Worm (Caenorhabditis elegans): ENCODE data around the gene Y52D5A.2.

ce11 chrIV:5462820-5463219 lies 1.5 kb downstream of the Y52D5A.2 start:
- TF ChIP-seq klf-2 (GFP tag; conservative IDR thresholded peaks at IDR 0.05) = no peak
- TF ChIP-seq flt-1 (GFP tag; IDR thresholded peaks at IDR 0.05) = no peak
- no peak for TF ChIP-seq cog-1 (tag; optimal IDR thresholded peaks at IDR 0.05)
- no peak for TF ChIP-seq ztf-23 (GFP tag; IDR thresholded peaks at IDR 0.05)
- TF ChIP-seq T22C8.4 (GFP tag; IDR thresholded peaks at IDR 0.05) = no peak
- TF ChIP-seq med-1 (GFP tag; optimal IDR thresholded peaks at IDR 0.05; ENCODE audit: insufficient read depth) = no peak
- TF ChIP-seq tab-1 (GFP tag; IDR thresholded peaks at IDR 0.05) = no peak
- no peak for TF ChIP-seq ztf-29 (GFP tag; IDR thresholded peaks at IDR 0.05)
